Fruit fly (Drosophila melanogaster): ENCODE measurements around the gene CG9231.

DNA sequence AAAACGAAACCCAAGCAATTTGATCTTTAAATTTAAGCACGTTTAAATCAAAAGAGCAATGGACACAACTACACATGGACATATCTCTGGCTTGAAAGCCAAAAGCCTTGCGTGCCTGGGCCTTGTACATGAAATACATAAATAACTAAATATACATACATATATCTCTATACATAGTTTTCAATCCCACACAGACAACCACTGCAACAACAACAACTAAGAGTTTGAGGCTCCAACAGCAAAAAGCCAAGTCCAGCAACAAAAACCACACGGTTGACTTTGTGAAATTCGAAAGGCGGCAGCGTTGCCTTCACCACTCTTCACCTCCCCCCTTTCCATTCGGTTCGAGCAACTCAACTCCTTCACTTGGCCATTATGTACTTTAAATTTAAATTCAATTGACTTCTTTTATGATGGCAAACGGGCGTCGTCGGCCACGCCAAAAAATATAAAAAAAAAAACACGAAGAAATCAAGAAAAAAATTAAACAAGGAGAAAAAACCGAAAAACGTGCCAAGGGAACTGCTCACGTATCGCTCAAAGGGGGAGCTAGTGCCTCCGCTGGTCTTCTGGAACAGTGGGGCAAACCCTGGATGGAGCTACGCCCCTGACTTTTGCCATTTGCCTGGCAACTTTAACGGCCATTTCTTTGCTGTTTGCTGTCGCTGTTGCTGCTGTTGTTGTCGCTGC is 25.7 kb downstream of the CG9231 start:
- TF ChIP-seq CTCF (optimal IDR thresholded peaks at IDR 0.05) (no peak), CG8478 (optimal IDR thresholded peaks at IDR 0.05) (no peak)

Measured in S2 (cell line).